Worm (Caenorhabditis elegans) whole organism, young adult: ENCODE results near the gene sma-1.

Experiments
- B0019.2 ChIP-seq: fragments of 200-800 bp; sonication (Bioruptor generic); conservative IDR thresholded peaks from 2 replicates; pipeline ENCODE4 v1.3.6; 2022; ENCODE audit warnings: missing genetic modification reagents, missing genetic modification characterization, missing compliant biosample characterization
- F10E7.11 ChIP-seq: sonication (generic microtip); optimal IDR thresholded peaks from 2 replicates; lab custom pipeline; 2017; ENCODE audit warnings: mild to moderate bottlenecking, missing genetic modification characterization, moderate library complexity, missing compliant biosample characterization
- F37B4.10 ChIP-seq: fragments of 200-800 bp; sonication (Bioruptor generic); IDR thresholded peaks from 2 replicates; pipeline ENCODE4 v1.3.6; 2022; ENCODE audit warnings: missing genetic modification characterization, missing compliant biosample characterization
- F52B5.7 ChIP-seq: sonication (generic microtip); optimal IDR thresholded peaks from 2 replicates; lab custom pipeline; 2016; ENCODE audit warnings: mild to moderate bottlenecking, missing genetic modification characterization, missing compliant biosample characterization
- F55B11.4 ChIP-seq: sonication (generic microtip); optimal IDR thresholded peaks from 2 replicates; lab custom pipeline; 2016; ENCODE audit warnings: missing compliant biosample characterization, missing genetic modification characterization, borderline replicate concordance; ENCODE audit not compliant: insufficient read depth
- K11D2.4 ChIP-seq: fragments of 200-800 bp; sonication (Bioruptor generic); IDR thresholded peaks from 2 replicates; pipeline ENCODE4 v1.3.6; 2022; ENCODE audit warnings: missing genetic modification reagents, missing genetic modification characterization, missing compliant biosample characterization
- K12H6.12 ChIP-seq: fragments of 200-800 bp; sonication (Bioruptor generic); optimal IDR thresholded peaks from 2 replicates; lab custom pipeline; 2018; ENCODE audit warnings: mild to moderate bottlenecking, missing genetic modification characterization, missing compliant biosample characterization
- T07F8.4 ChIP-seq: sonication (generic microtip); optimal IDR thresholded peaks from 2 replicates; lab custom pipeline; 2016; ENCODE audit warnings: mild to moderate bottlenecking, missing genetic modification characterization, moderate library complexity, missing compliant biosample characterization
- T26A5.8 ChIP-seq: sonication (generic microtip); optimal IDR thresholded peaks from 2 replicates; lab custom pipeline; 2016; ENCODE audit warnings: missing genetic modification characterization, missing compliant biosample characterization
- Y56A3A.18 ChIP-seq: fragments of 200-800 bp; sonication (Bioruptor generic); IDR thresholded peaks from 2 replicates; pipeline ENCODE4 v1.3.6; 2022; ENCODE audit warnings: missing genetic modification reagents, missing genetic modification characterization, missing compliant biosample characterization
- ama-1 ChIP-seq, 3 experiments: fragments of 150-350 bp in 1 of 3; sonication (generic microtip) in 2 of 3; optimal IDR thresholded peaks; 2 replicates each; lab custom pipeline; 2014 to 2018; ENCODE audit warnings: missing biosample characterization in 2 of 3, missing genetic modification characterization in 2 of 3, missing genetic modification reagents in 2 of 3
- atf-7 ChIP-seq: sonication (generic microtip); optimal IDR thresholded peaks from 2 replicates; lab custom pipeline; 2017; ENCODE audit warnings: mild to moderate bottlenecking, missing genetic modification characterization, missing compliant biosample characterization
- ccch-3 ChIP-seq: fragments of 200-800 bp; sonication (Bioruptor generic); optimal IDR thresholded peaks from 2 replicates; lab custom pipeline; 2018; ENCODE audit warnings: mild to moderate bottlenecking, missing genetic modification characterization, missing compliant biosample characterization
- ceh-91 ChIP-seq: fragments of 200-800 bp; sonication (Bioruptor generic); IDR thresholded peaks from 2 replicates; pipeline ENCODE4 v1.3.6; 2022; ENCODE audit warnings: missing genetic modification reagents, missing genetic modification characterization, missing compliant biosample characterization
- chd-7 ChIP-seq: sonication (generic microtip); optimal IDR thresholded peaks from 2 replicates; lab custom pipeline; 2016; ENCODE audit warnings: mild to moderate bottlenecking, missing genetic modification characterization, moderate library complexity, missing compliant biosample characterization
- die-1 ChIP-seq: sonication (generic microtip); optimal IDR thresholded peaks from 2 replicates; lab custom pipeline; 2016; ENCODE audit warnings: missing genotype, mild to moderate bottlenecking, missing genetic modification characterization, missing compliant biosample characterization
- dox-1 ChIP-seq: fragments of 200-800 bp; sonication (Bioruptor generic); IDR thresholded peaks from 2 replicates; pipeline ENCODE4 v1.3.6; 2022; ENCODE audit warnings: missing genetic modification reagents, missing genetic modification characterization, missing compliant biosample characterization
- dpff-1 ChIP-seq: sonication (generic microtip); optimal IDR thresholded peaks from 2 replicates; lab custom pipeline; 2017; ENCODE audit warnings: mild to moderate bottlenecking, missing genetic modification characterization, missing compliant biosample characterization
- egl-44 ChIP-seq: fragments of 200-800 bp; sonication (Bioruptor generic); IDR thresholded peaks from 2 replicates; pipeline ENCODE4 v1.3.6; 2022; ENCODE audit warnings: missing genetic modification reagents, missing genetic modification characterization, missing compliant biosample characterization
- madf-10 ChIP-seq: sonication (generic microtip); optimal IDR thresholded peaks from 2 replicates; lab custom pipeline; 2016; ENCODE audit warnings: mild to moderate bottlenecking, missing genetic modification characterization, missing compliant biosample characterization
- madf-6 ChIP-seq: fragments of 200-800 bp; sonication (Bioruptor generic); IDR thresholded peaks from 2 replicates; pipeline ENCODE4 v1.3.6; 2022; ENCODE audit warnings: missing genetic modification reagents, missing genetic modification characterization, missing compliant biosample characterization
- nfyb-1 ChIP-seq: fragments of 200-800 bp; sonication (Bioruptor generic); IDR thresholded peaks from 2 replicates; pipeline ENCODE4 v1.3.6; 2022; ENCODE audit warnings: missing genetic modification reagents, missing genetic modification characterization, missing compliant biosample characterization
- nhr-179 ChIP-seq: sonication (generic microtip); optimal IDR thresholded peaks from 2 replicates; lab custom pipeline; 2016; ENCODE audit warnings: mild to moderate bottlenecking, missing genetic modification characterization, missing compliant biosample characterization
- nhr-90 ChIP-seq: sonication (generic microtip); optimal IDR thresholded peaks from 2 replicates; lab custom pipeline; 2016; ENCODE audit warnings: missing genotype, mild to moderate bottlenecking, missing genetic modification characterization, missing compliant biosample characterization
- pbrm-1 ChIP-seq: fragments of 200-800 bp; sonication (Bioruptor generic); IDR thresholded peaks from 2 replicates; pipeline ENCODE4 v1.3.6; 2022; ENCODE audit warnings: missing genetic modification reagents, missing genetic modification characterization, missing compliant biosample characterization
- repo-1 ChIP-seq: sonication (generic microtip); optimal IDR thresholded peaks from 2 replicates; lab custom pipeline; 2017; ENCODE audit warnings: mild to moderate bottlenecking, missing genetic modification characterization, missing compliant biosample characterization
- sdz-38 ChIP-seq: sonication (generic microtip); optimal IDR thresholded peaks from 2 replicates; lab custom pipeline; 2016; ENCODE audit warnings: missing genotype, missing genetic modification characterization, missing compliant biosample characterization
- snpc-4 ChIP-seq, 5 experiments: fragments of 150-350 bp in 1 of 5; sonication (generic microtip) in 4 of 5; optimal IDR thresholded peaks; 2 replicates each; lab custom pipeline; 2014 to 2018; ENCODE audit warnings: missing genetic modification characterization in 5 of 5, missing biosample characterization in 3 of 5, antibody characterized with exemption in 2 of 5, mild to moderate bottlenecking in 2 of 5, missing compliant biosample characterization in 2 of 5, missing genotype in 2 of 5, moderate library complexity in 2 of 5, missing genetic modification reagents in 1 of 5
- somi-1 ChIP-seq: fragments of 200-800 bp; sonication (Bioruptor generic); optimal IDR thresholded peaks from 2 replicates; lab custom pipeline; 2018; ENCODE audit warnings: mild to moderate bottlenecking, missing genetic modification characterization, missing compliant biosample characterization
- sptf-2 ChIP-seq: fragments of 200-800 bp; sonication (Bioruptor generic); optimal IDR thresholded peaks from 2 replicates; lab custom pipeline; 2018; ENCODE audit warnings: mild to moderate bottlenecking, missing genetic modification characterization, missing compliant biosample characterization
- tlf-1 ChIP-seq: fragments of 200-800 bp; sonication (Bioruptor generic); optimal IDR thresholded peaks from 2 replicates; lab custom pipeline; 2018; ENCODE audit warnings: mild to moderate bottlenecking, missing genetic modification characterization, missing compliant biosample characterization
- unc-62 ChIP-seq: fragments of 150-350 bp; optimal IDR thresholded peaks from 2 replicates; lab custom pipeline; 2014; ENCODE audit warnings: missing biosample characterization, missing genetic modification reagents, missing genetic modification characterization
- ztf-25 ChIP-seq: fragments of 200-800 bp; sonication (Bioruptor generic); IDR thresholded peaks from 2 replicates; pipeline ENCODE4 v1.3.6; 2022; ENCODE audit warnings: missing genetic modification reagents, missing genetic modification characterization, missing compliant biosample characterization

Gene sma-1

DNA sequence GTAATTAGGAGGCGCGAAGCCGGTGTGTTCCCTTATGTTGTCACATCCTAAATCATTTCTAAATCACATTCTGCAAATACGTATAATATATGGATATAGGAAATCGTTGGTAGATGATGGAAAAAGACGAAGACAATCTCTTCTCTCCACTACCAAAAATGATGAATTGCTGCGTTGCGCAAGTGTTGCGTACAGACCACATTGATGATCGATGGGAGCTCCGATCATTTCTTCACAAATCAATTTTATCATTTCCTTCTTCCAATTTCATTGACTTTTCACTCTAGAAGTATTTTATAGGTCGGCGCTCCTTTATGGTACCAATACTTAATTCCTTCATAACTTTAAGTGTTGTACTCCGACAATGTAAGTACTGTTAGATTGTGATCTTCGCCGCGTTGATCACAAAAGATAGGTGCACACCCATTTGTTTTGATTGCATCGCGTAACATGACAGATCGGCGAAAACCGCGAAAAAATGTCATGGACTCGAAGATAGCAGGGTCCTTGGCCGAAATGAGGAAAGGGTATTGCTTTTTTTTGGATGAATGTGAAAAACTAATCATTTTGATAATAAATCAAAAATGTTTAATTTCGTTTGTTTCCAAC lies 50.4 kb downstream of the sma-1 start:
- TF ChIP-seq nfyb-1: no peak
- no peak for TF ChIP-seq snpc-4 (GFP tag; optimal IDR thresholded peaks at IDR 0.05; lab: Kevin White, UChicago)
- TF ChIP-seq snpc-4 (tag; optimal IDR thresholded peaks at IDR 0.05; lab: Kevin White, UChicago): no peak
- no peak for TF ChIP-seq ccch-3 (GFP tag; lab: Kevin White, UChicago)
- no peak for TF ChIP-seq sptf-2 (GFP tag; lab: Kevin White, UChicago)
- TF ChIP-seq nhr-179: no peak
- no peak for TF ChIP-seq F37B4.10 (GFP tag; lab: Robert Waterston, UW)
- no peak for TF ChIP-seq T26A5.8
- no peak for TF ChIP-seq somi-1 (GFP tag; lab: Kevin White, UChicago)
- TF ChIP-seq atf-7: no peak
- TF ChIP-seq K11D2.4 (GFP tag; lab: Robert Waterston, UW): no peak
- no peak for TF ChIP-seq ama-1 (optimal IDR thresholded peaks at IDR 0.05; lab: Kevin White, UChicago)
- TF ChIP-seq ama-1 (GFP tag; optimal IDR thresholded peaks at IDR 0.05; lab: Kevin White, UChicago): no peak
- TF ChIP-seq F55B11.4 (tag; lab: Kevin White, UChicago): no peak
- no peak for TF ChIP-seq dox-1 (GFP tag; lab: Robert Waterston, UW)
- TF ChIP-seq T07F8.4 (tag; lab: Kevin White, UChicago): no peak
- no peak for TF ChIP-seq ztf-25 (GFP tag; lab: Robert Waterston, UW)
- TF ChIP-seq Y56A3A.18 (GFP tag; lab: Robert Waterston, UW): no peak
- TF ChIP-seq madf-10 (tag; lab: Kevin White, UChicago): no peak
- no peak for TF ChIP-seq madf-6

ce11 chrV:11951227-11951626 lies 52.0 kb downstream of the sma-1 start:
- TF ChIP-seq tlf-1 (GFP tag; lab: Kevin White, UChicago) (no peak), B0019.2 (GFP tag; lab: Robert Waterston, UW) (no peak), unc-62 (no peak), F52B5.7 (tag; lab: Kevin White, UChicago) (no peak), dpff-1 (no peak), sdz-38 (tag; lab: Kevin White, UChicago) (no peak), F10E7.11 (no peak), ceh-91 (GFP tag; lab: Robert Waterston, UW) (no peak), nhr-90 (tag; lab: Kevin White, UChicago) (no peak), K12H6.12 (tag; lab: Kevin White, UChicago) (no peak), madf-10 (tag; lab: Kevin White, UChicago) (no peak), madf-6 (no peak), repo-1 (tag; lab: Kevin White, UChicago) (no peak), die-1 (tag; lab: Kevin White, UChicago) (no peak), egl-44 (GFP tag; lab: Robert Waterston, UW) (no peak), sptf-2 (GFP tag; lab: Kevin White, UChicago) (no peak), pbrm-1 (GFP tag; lab: Robert Waterston, UW) (no peak)

- TF ChIP-seq chd-7 (tag; lab: Kevin White, UChicago) (no peak), K12H6.12 (tag; lab: Kevin White, UChicago) (no peak), snpc-4 (GFP tag; optimal IDR thresholded peaks at IDR 0.05; lab: Kevin White, UChicago) (no peak), snpc-4 (tag; optimal IDR thresholded peaks at IDR 0.05; lab: Kevin White, UChicago) (no peak)
Measured at ce11 chrV:11952854-11953447, 53.7 kb downstream of the sma-1 start.
